Worm (Caenorhabditis elegans): ENCODE results near the gene str-253.
"Not testable (repeated sequence)": the region's sequence is repeated elsewhere in the genome, so short reads cannot be mapped to it uniquely, and the experiment has no call there.

Gene str-253

DNA sequence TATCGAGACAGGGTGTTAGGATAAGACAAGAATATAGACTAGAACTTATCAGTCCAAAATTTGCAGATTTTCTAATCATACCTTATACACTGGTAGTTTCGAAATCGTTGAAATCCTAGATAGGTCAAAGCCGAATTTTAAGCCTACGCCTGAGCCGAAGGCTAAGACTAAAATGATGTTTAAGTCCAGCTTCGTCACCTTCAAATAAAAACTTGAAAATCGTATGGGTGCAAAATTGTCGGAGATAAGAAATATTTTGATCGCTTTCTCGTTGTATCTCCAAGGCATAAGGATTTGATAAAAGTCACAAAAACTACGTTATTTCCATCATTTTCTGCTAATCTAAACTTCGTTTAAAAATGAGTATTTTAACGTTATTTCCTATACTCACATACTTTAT lies 6.3 kb upstream of the str-253 start, which contains the start of gene F41B5.12:
F41B5.12 (plus strand) TSS at position 301 of the 400 bp plus-strand sequence.
- TF ChIP-seq ceh-13 (GFP tag; optimal IDR thresholded peaks at IDR 0.05) (no peak), tbx-37 (GFP tag; conservative IDR thresholded peaks at IDR 0.05) (no peak), tbx-11 (GFP tag; IDR thresholded peaks at IDR 0.05) (no peak), ama-1 (optimal IDR thresholded peaks at IDR 0.05) (no peak)

DNA sequence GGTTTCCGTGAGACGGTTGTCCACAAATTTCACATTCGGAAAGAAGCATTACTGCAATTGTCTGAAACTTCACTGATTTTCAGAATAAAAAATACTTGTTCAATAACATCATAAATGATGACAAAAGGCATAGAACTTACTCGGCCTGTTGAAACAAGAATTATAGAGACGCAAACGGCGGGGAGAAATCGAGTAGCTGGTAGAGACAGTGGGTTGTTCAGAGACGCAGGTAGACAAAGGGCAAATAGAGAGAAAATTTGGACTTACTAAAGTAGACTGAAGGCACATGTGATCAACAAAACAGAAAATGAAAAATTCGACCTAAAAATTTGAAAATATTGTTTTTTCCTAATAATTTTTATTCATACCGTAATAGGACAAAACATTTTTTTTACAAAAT lies 5.3 kb upstream of the str-253 start, which contains the start of gene nhr-182:
nhr-182 (minus strand) TSS at position 178 of the 400 bp plus-strand sequence.
- TF ChIP-seq tbx-37 (GFP tag; conservative IDR thresholded peaks at IDR 0.05): no peak
- TF ChIP-seq hnd-1 (tag; optimal IDR thresholded peaks at IDR 0.05): no peak
- TF ChIP-seq ama-1 (optimal IDR thresholded peaks at IDR 0.05): no peak
- no peak for TF ChIP-seq tra-4 (tag; optimal IDR thresholded peaks at IDR 0.05)
- no peak for TF ChIP-seq sea-1 (GFP tag; conservative IDR thresholded peaks at IDR 0.05)
- TF ChIP-seq tbx-11 (GFP tag; IDR thresholded peaks at IDR 0.05): no peak
- no peak for TF ChIP-seq aly-1 (tag; optimal IDR thresholded peaks at IDR 0.05)
- TF ChIP-seq pes-1 (GFP tag; IDR thresholded peaks at IDR 0.05): no peak
- TF ChIP-seq ceh-36 (tag; optimal IDR thresholded peaks at IDR 0.05): no peak
- TF ChIP-seq ceh-13 (GFP tag; optimal IDR thresholded peaks at IDR 0.05): no peak
- no peak for TF ChIP-seq flt-1 (GFP tag; IDR thresholded peaks at IDR 0.05)

DNA sequence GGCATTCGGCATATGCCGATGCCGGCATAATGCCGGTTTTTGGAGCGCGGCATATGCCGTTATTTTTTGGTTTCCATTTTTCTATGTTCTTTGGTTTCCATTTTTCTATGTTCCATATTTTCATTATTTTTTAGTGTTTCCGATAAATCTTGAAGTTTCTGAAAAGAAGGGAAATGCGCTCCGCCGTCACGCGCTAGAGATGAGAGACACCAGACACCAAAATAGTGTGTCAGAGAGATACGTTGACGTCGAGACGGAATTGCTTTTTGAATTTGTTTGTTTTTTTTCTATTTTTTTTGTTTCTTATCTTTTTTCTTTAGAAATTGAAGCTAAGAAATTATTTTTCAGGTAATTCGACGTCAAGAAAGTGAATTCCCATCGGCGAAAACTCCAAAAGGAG lies 788 bp upstream of the str-253 start, which contains the start of gene F41B5.1:
F41B5.1 (plus strand) TSS at position 343 of the 400 bp plus-strand sequence.
- TF ChIP-seq tra-4 (tag; optimal IDR thresholded peaks at IDR 0.05); ceh-13 (GFP tag; optimal IDR thresholded peaks at IDR 0.05); pes-1 (GFP tag; IDR thresholded peaks at IDR 0.05): not testable (repeated sequence)

DNA sequence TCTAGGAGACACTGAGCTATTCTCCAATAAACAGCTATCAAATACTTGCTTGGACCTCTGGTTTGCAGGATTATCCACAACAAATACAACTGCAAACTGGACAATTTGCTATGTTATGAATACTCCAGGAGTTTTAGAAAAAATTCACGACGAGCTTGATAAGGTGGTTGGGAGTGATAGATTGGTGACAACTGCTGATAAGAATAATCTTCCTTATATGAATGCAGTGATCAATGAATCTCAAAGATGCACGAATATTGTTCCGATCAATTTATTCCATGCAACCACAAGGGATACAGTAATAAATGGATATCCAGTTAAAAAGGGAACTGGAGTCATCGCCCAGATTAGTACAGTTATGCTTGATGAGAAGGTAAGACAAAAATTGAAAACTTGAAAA lies 2.6 kb downstream of the str-253 start:
- TF ChIP-seq hmg-4 (GFP tag; optimal IDR thresholded peaks at IDR 0.05): no peak
- no peak for TF ChIP-seq ets-7 (tag; optimal IDR thresholded peaks at IDR 0.05)
- no peak for TF ChIP-seq ama-1 (optimal IDR thresholded peaks at IDR 0.05)
- no peak for TF ChIP-seq F13C5.2 (tag; optimal IDR thresholded peaks at IDR 0.05)
- TF ChIP-seq ceh-13 (GFP tag; optimal IDR thresholded peaks at IDR 0.05): no peak
- no peak for TF ChIP-seq tbx-37 (GFP tag; conservative IDR thresholded peaks at IDR 0.05)
- TF ChIP-seq scrt-1 (GFP tag; IDR thresholded peaks at IDR 0.05): no peak
- no peak for TF ChIP-seq hmbx-1 (tag; optimal IDR thresholded peaks at IDR 0.05)
- TF ChIP-seq ceh-36 (tag; optimal IDR thresholded peaks at IDR 0.05): no peak
- no peak for TF ChIP-seq sea-1 (GFP tag; conservative IDR thresholded peaks at IDR 0.05)
- no peak for TF ChIP-seq aly-1 (tag; optimal IDR thresholded peaks at IDR 0.05)
- TF ChIP-seq flt-1 (GFP tag; IDR thresholded peaks at IDR 0.05): no peak
- no peak for TF ChIP-seq tra-4 (tag; optimal IDR thresholded peaks at IDR 0.05)
- TF ChIP-seq B0310.2 (tag; optimal IDR thresholded peaks at IDR 0.05): no peak

DNA sequence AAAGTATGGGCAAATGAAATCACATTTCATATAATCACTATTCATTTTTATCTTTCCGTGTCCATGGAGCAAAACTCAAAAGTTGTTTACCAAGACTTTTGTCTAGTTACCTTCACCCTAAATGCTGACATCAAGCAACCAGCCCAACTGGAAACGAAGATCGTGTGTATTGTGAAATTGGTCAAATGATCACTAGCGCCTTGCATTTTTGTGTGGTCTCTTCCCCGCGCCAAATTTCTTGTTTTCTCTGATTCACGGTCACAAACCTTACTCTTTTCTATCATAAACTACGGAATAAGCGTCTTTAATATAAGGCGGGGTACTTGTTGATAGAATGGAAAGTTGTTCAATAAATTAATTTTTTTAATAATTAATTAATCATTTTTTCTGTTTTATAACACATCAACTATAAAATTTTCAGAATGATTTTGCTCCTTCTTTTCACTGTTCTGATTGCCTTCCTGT lies 4.2 kb downstream of the str-253 start, which contains the start of gene cyp-33C7:
cyp-33C7 (plus strand) TSS at position 415 of the 465 bp plus-strand sequence.
- no peak for TF ChIP-seq hmbx-1 (tag; optimal IDR thresholded peaks at IDR 0.05)
- TF ChIP-seq B0310.2 (tag; optimal IDR thresholded peaks at IDR 0.05): no peak
- TF ChIP-seq tbx-11 (GFP tag; IDR thresholded peaks at IDR 0.05): no peak
- TF ChIP-seq ceh-13 (GFP tag; optimal IDR thresholded peaks at IDR 0.05): no peak
- no peak for TF ChIP-seq pes-1 (GFP tag; IDR thresholded peaks at IDR 0.05)
- TF ChIP-seq ceh-36 (tag; optimal IDR thresholded peaks at IDR 0.05): no peak
- TF ChIP-seq scrt-1 (GFP tag; IDR thresholded peaks at IDR 0.05): no peak

DNA sequence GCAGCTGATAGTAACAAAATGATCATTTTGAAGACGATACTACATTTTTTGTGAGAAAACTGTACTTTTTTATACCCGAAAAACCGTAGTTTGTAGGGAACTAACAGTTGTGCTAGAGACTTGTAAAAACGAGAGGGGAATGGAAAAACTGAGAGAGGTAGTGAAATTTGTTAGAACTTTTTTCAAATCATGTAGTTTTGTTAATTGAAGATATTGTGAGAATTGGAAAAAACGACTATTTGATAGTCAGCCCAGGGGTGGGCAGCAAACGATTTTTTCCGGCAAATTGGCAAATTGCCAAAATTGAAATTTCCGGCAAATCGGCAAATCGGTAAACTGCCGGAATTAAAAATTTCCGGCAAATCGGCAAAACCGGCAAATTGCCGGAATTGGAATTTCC lies 5.1 kb downstream of the str-253 start, which contains the start of gene cyp-33C6:
cyp-33C6 (minus strand) TSS at position 101 of the 400 bp plus-strand sequence.
- TF ChIP-seq sea-1 (GFP tag; conservative IDR thresholded peaks at IDR 0.05) (no peak), F13C5.2 (tag; optimal IDR thresholded peaks at IDR 0.05) (no peak), tbx-11 (GFP tag; IDR thresholded peaks at IDR 0.05) (no peak), hnd-1 (tag; optimal IDR thresholded peaks at IDR 0.05) (no peak), tra-4 (tag; optimal IDR thresholded peaks at IDR 0.05) (no peak), ceh-36 (tag; optimal IDR thresholded peaks at IDR 0.05) (no peak), tbx-37 (GFP tag; conservative IDR thresholded peaks at IDR 0.05) (no peak), scrt-1 (GFP tag; IDR thresholded peaks at IDR 0.05) (no peak), aly-1 (tag; optimal IDR thresholded peaks at IDR 0.05) (no peak), ama-1 (optimal IDR thresholded peaks at IDR 0.05) (no peak), flt-1 (GFP tag; IDR thresholded peaks at IDR 0.05) (no peak), hmbx-1 (tag; optimal IDR thresholded peaks at IDR 0.05) (no peak), ets-7 (tag; optimal IDR thresholded peaks at IDR 0.05) (no peak), B0310.2 (tag; optimal IDR thresholded peaks at IDR 0.05) (no peak)

DNA sequence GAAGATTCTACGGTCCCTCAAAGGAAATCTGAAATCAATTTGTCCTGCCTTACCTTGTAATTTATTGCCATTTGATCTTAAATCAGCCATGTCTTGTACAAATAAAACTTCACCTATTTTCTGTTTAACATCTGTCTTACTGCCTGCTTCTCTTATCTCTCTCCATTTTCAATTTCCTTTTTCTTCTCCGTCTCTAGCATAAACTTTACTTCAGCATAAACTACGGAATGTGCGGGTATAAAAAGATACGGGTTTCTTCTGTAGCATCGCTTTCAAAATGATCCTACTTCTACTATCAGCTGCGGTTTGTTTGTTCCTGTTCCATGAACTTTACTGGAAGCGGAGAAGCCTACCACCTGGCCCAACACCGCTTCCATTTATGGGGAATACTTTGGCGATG lies 9.7 kb downstream of the str-253 start, which contains the start of gene cyp-33C5:
cyp-33C5 (plus strand) TSS at position 254 of the 400 bp plus-strand sequence.
- no peak for TF ChIP-seq ets-7 (tag; optimal IDR thresholded peaks at IDR 0.05)
- TF ChIP-seq ceh-13 (GFP tag; optimal IDR thresholded peaks at IDR 0.05): no peak
- TF ChIP-seq scrt-1 (GFP tag; IDR thresholded peaks at IDR 0.05): no peak
- no peak for TF ChIP-seq tra-4 (tag; optimal IDR thresholded peaks at IDR 0.05)
- TF ChIP-seq tbx-37 (GFP tag; conservative IDR thresholded peaks at IDR 0.05): no peak
- no peak for TF ChIP-seq hmbx-1 (tag; optimal IDR thresholded peaks at IDR 0.05)
- TF ChIP-seq aly-1 (tag; optimal IDR thresholded peaks at IDR 0.05): no peak
- no peak for TF ChIP-seq pes-1 (GFP tag; IDR thresholded peaks at IDR 0.05)
- no peak for TF ChIP-seq F13C5.2 (tag; optimal IDR thresholded peaks at IDR 0.05)

DNA sequence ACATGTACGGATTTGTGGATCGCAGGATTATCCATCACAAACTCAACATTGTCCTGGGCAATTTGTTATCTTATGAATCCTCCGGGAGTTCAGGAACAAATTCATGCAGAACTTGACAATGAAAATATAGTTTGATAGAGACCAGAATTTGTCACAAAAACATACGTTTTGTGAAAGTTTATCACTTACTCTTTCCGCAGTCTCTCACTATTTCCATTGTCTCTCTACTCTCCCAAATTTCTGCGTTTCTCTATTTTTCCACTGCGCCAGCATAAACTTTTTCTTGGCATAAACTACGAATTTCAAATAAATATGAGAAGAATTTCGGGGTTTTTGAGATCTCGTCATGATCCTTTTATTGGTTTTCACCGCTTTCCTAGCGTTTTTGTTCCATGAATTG lies 11.8 kb downstream of the str-253 start, which contains the start of gene cyp-33C3:
cyp-33C3 (plus strand) TSS at position 149 of the 400 bp plus-strand sequence.
- no peak for TF ChIP-seq ceh-13 (GFP tag; optimal IDR thresholded peaks at IDR 0.05)
- TF ChIP-seq tra-4 (tag; optimal IDR thresholded peaks at IDR 0.05): no peak
- TF ChIP-seq flt-1 (GFP tag; IDR thresholded peaks at IDR 0.05): no peak
- TF ChIP-seq pes-1 (GFP tag; IDR thresholded peaks at IDR 0.05): no peak
- TF ChIP-seq tbx-11 (GFP tag; IDR thresholded peaks at IDR 0.05): no peak
- TF ChIP-seq tbx-37 (GFP tag; conservative IDR thresholded peaks at IDR 0.05): no peak
- TF ChIP-seq scrt-1 (GFP tag; IDR thresholded peaks at IDR 0.05): no peak
- TF ChIP-seq B0310.2 (tag; optimal IDR thresholded peaks at IDR 0.05): no peak
- TF ChIP-seq hnd-1 (tag; optimal IDR thresholded peaks at IDR 0.05): no peak
- TF ChIP-seq hmg-4 (GFP tag; optimal IDR thresholded peaks at IDR 0.05): no peak
- no peak for TF ChIP-seq ceh-36 (tag; optimal IDR thresholded peaks at IDR 0.05)
- no peak for TF ChIP-seq sea-1 (GFP tag; conservative IDR thresholded peaks at IDR 0.05)
- TF ChIP-seq hmbx-1 (tag; optimal IDR thresholded peaks at IDR 0.05): no peak
- no peak for TF ChIP-seq aly-1 (tag; optimal IDR thresholded peaks at IDR 0.05)

Data from whole organism, early embryonic.